Worm (Caenorhabditis elegans): ENCODE measurements around the gene ets-4.
A peak's percentile ranks its signal among the peaks of the same experiment; 100 is the strongest.

The ets-4 gene

ce11 chrX:6505008-6505407 is 13.7 kb upstream of the ets-4 start, which contains the start of gene cdf-1 (continued):
- TF ChIP-seq F13H6.1 (tag; optimal IDR thresholded peaks at IDR 0.05) (no peak), ceh-31 (tag; optimal IDR thresholded peaks at IDR 0.05) (peak; percentile 21), tbx-2 (tag; optimal IDR thresholded peaks at IDR 0.05) (no peak)

DNA sequence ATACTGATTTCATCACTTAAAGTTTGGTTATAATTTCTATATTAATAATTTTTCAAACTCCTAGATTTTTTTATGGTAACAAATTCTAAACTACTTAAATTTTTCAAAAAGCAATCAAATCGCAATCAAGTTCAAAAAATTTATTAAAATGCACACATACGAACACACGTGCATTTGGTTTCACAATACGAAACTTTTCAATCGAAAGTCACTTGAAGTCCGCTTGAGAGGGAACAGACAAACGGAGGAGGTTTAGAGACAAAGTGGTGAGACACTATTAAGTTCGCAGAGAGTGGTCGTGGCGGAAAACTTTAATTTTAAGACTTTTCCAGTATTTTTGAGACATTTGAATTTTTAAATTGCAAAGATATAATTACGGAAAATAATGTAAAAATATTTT is 13.0 kb upstream of the ets-4 start, which contains the start of gene glr-8:
TSS of gene glr-8 (plus strand) at position 319 of the 400 bp plus-strand sequence.
- TF ChIP-seq unc-42 (tag; optimal IDR thresholded peaks at IDR 0.05) (no peak), mec-3 (tag; optimal IDR thresholded peaks at IDR 0.05; ENCODE audit: borderline replicate concordance) (no peak), ceh-14 (tag; optimal IDR thresholded peaks at IDR 0.05) (no peak), tbx-7 (tag; optimal IDR thresholded peaks at IDR 0.05) (no peak), ceh-34 (tag; optimal IDR thresholded peaks at IDR 0.05) (no peak), pha-2 (tag; optimal IDR thresholded peaks at IDR 0.05) (no peak), eyg-1 (tag; optimal IDR thresholded peaks at IDR 0.05) (no peak), zip-5 (tag; optimal IDR thresholded peaks at IDR 0.05) (no peak), ref-2 (tag; optimal IDR thresholded peaks at IDR 0.05) (no peak), npax-4 (tag; optimal IDR thresholded peaks at IDR 0.05) (no peak), che-1 (tag; optimal IDR thresholded peaks at IDR 0.05) (no peak), rnt-1 (tag; optimal IDR thresholded peaks at IDR 0.05) (no peak), pax-1 (tag; optimal IDR thresholded peaks at IDR 0.05) (no peak), ets-4 (tag; optimal IDR thresholded peaks at IDR 0.05) (no peak), Y22D7AL.16 (tag; optimal IDR thresholded peaks at IDR 0.05) (no peak), T23F11.4 (GFP tag; optimal IDR thresholded peaks at IDR 0.05) (no peak), sox-4 (tag; optimal IDR thresholded peaks at IDR 0.05) (no peak)

ce11 chrX:6507734-6508133 is 10.9 kb upstream of the ets-4 start:
- TF ChIP-seq ceh-24 (tag; optimal IDR thresholded peaks at IDR 0.05): no peak

DNA sequence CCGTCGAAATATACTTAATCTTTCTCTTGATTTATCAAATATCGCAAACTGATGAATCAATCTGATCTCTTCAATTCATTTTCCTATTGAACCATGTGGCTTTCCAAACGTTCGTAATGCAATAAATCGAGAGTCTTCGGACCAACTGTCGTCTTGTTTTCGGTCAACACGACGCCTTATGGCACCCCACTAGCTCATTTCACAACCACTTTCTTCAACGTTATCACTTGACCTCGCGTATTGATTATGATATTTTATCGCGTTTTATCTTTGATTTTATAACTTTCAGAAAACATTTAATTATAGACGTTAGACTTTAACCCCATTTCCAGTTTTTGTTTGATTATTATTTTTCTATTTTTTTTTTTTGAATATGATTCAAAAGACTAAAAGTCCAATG is 8.9 kb upstream of the ets-4 start:
- TF ChIP-seq pax-1 (tag; optimal IDR thresholded peaks at IDR 0.05) (no peak), elt-2 (tag; optimal IDR thresholded peaks at IDR 0.05) (peak; percentile 60), fkh-10 (GFP tag; optimal IDR thresholded peaks at IDR 0.05) (no peak), pqm-1 (tag; optimal IDR thresholded peaks at IDR 0.05) (no peak)

ce11 chrX:6510627-6511026 is 8.1 kb upstream of the ets-4 start, which contains the start of gene ttr-36:
ttr-36 (plus strand) TSS chrX:6510927.
- TF ChIP-seq ceh-18 (tag; optimal IDR thresholded peaks at IDR 0.05) (no peak), madf-2 (tag; optimal IDR thresholded peaks at IDR 0.05) (no peak), zip-5 (tag; optimal IDR thresholded peaks at IDR 0.05) (no peak), ceh-31 (tag; optimal IDR thresholded peaks at IDR 0.05) (no peak), pqm-1 (tag; optimal IDR thresholded peaks at IDR 0.05) (no peak), hlh-13 (GFP tag; optimal IDR thresholded peaks at IDR 0.05) (no peak), unc-55 (GFP tag; optimal IDR thresholded peaks at IDR 0.05) (no peak), unc-42 (tag; optimal IDR thresholded peaks at IDR 0.05) (no peak), nfya-1 (tag; optimal IDR thresholded peaks at IDR 0.05) (no peak), K09A11.1 (tag; optimal IDR thresholded peaks at IDR 0.05; ENCODE audit: insufficient read depth) (no peak), pat-9 (tag; optimal IDR thresholded peaks at IDR 0.05) (no peak), pha-2 (tag; optimal IDR thresholded peaks at IDR 0.05) (no peak), C38D4.7 (GFP tag; optimal IDR thresholded peaks at IDR 0.05) (no peak), syd-9 (tag; optimal IDR thresholded peaks at IDR 0.05) (no peak), unc-3 (GFP tag; conservative IDR thresholded peaks at IDR 0.05) (no peak), unc-3 (tag; optimal IDR thresholded peaks at IDR 0.05) (no peak), elt-2 (tag; optimal IDR thresholded peaks at IDR 0.05) (no peak), F13H6.1 (tag; optimal IDR thresholded peaks at IDR 0.05) (no peak)
